Fruit fly (Drosophila melanogaster): ENCODE data around the gene CG10026.

DNA sequence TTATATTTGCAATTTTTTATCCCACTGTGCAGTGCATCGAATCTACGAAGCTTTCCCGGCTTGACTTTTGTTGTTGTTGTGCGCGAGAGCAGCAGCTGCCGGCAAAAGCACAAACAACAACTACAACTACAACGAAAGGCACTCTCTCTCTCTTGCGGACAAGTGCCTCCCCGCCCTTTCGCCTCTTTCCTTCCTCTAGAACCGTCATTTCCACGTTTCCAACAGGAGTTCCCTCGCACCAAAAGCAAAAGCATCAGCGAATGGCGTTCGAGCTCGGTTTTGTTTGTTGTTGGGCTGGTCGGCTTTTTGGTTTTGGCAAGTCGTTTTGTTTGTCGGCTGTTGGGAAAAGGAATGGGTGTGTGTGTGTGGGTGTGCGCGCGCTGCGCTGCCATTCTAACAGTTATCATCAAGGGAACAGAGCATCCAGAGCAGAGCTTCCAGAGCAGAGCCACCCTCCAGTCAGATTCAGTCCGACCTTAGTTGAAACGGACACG is 9.8 kb downstream of the CG10026 start, which contains the start of gene tj:
- TF ChIP-seq OdsH (GFP tag; optimal IDR thresholded peaks at IDR 0.05) (no peak), Mio (GFP tag; optimal IDR thresholded peaks at IDR 0.05) (no peak), Abd-B (GFP tag; optimal IDR thresholded peaks at IDR 0.05) (no peak), dl (GFP tag; optimal IDR thresholded peaks at IDR 0.05; ENCODE audit: insufficient read depth in 1 of 2, partially characterized antibody in 2 of 2) (no peak), h (GFP tag; optimal IDR thresholded peaks at IDR 0.05) (no peak), CrebA (GFP tag; optimal IDR thresholded peaks at IDR 0.05; ENCODE audit: borderline replicate concordance) (no peak), psq (GFP tag; optimal IDR thresholded peaks at IDR 0.05) (no peak)
